Worm (Caenorhabditis elegans) whole organism, L1 larva: Measurements from ENCODE around the gene Y39A1A.21.
A peak's percentile ranks its signal among the peaks of the same experiment; 100 is the strongest.

ENCODE experiments used
- C04F5.9 ChIP-seq: sonication (generic microtip); optimal IDR thresholded peaks from 2 replicates; lab custom pipeline; 2016; ENCODE audit warnings: missing genetic modification characterization, missing compliant biosample characterization
- C16A3.4 ChIP-seq: fragments of 150-350 bp; optimal IDR thresholded peaks from 2 replicates; lab custom pipeline; 2014; ENCODE audit warnings: missing biosample characterization, missing genetic modification characterization
- C34B4.2 ChIP-seq: sonication (generic microtip); optimal IDR thresholded peaks from 2 replicates; lab custom pipeline; 2017; ENCODE audit warnings: mild to moderate bottlenecking, missing genetic modification characterization, missing compliant biosample characterization
- aha-1 ChIP-seq: fragments of 150-350 bp; optimal IDR thresholded peaks from 2 replicates; lab custom pipeline; 2014; ENCODE audit warnings: missing biosample characterization, missing genetic modification characterization
- alr-1 ChIP-seq: fragments of 200-800 bp; sonication (Bioruptor generic); optimal IDR thresholded peaks from 2 replicates; lab custom pipeline; 2018; ENCODE audit warnings: borderline replicate concordance, mild to moderate bottlenecking, missing genetic modification characterization, missing compliant biosample characterization
- ama-1 ChIP-seq: fragments of 150-350 bp; optimal IDR thresholded peaks from 2 replicates; lab custom pipeline; 2014
- blmp-1 ChIP-seq: fragments of 150-350 bp; optimal IDR thresholded peaks from 2 replicates; lab custom pipeline; 2014; ENCODE audit warnings: missing biosample characterization, missing genetic modification characterization
- ceh-63 ChIP-seq: fragments of 200-800 bp; sonication (Bioruptor generic); optimal IDR thresholded peaks from 2 replicates; lab custom pipeline; 2018; ENCODE audit warnings: mild to moderate bottlenecking, missing genetic modification characterization, missing compliant biosample characterization
- ceh-8 ChIP-seq: fragments of 200-800 bp; sonication (Bioruptor generic); optimal IDR thresholded peaks from 2 replicates; lab custom pipeline; 2018; ENCODE audit warnings: mild to moderate bottlenecking, missing genetic modification characterization, moderate library complexity, missing compliant biosample characterization
- ceh-82 ChIP-seq, 3 experiments: fragments of 150-350 bp in 1 of 3; sonication (generic microtip) in 2 of 3; optimal IDR thresholded peaks; 2 replicates each; lab custom pipeline; 2014 to 2017; ENCODE audit warnings: missing biosample characterization in 3 of 3, missing genetic modification characterization in 3 of 3
- ceh-90 ChIP-seq: sonication (generic microtip); optimal IDR thresholded peaks from 2 replicates; lab custom pipeline; 2016; ENCODE audit warnings: missing genetic modification characterization, missing compliant biosample characterization
- ces-1 ChIP-seq: fragments of 150-350 bp; optimal IDR thresholded peaks from 2 replicates; lab custom pipeline; 2014; ENCODE audit warnings: missing biosample characterization, missing genetic modification reagents, missing genetic modification characterization
- dpl-1 ChIP-seq, 3 experiments: fragments of 150-350 bp in 2 of 3; sonication (generic microtip) in 1 of 3; optimal IDR thresholded peaks; 2 replicates each; lab custom pipeline; 2014 to 2017; ENCODE audit warnings: missing biosample characterization in 3 of 3, missing genetic modification characterization in 3 of 3, missing genetic modification reagents in 3 of 3
- dsc-1 ChIP-seq: sonication (generic microtip); optimal IDR thresholded peaks from 2 replicates; lab custom pipeline; 2016; ENCODE audit warnings: mild to moderate bottlenecking, missing genetic modification characterization, missing compliant biosample characterization
- efl-3 ChIP-seq: fragments of 200-800 bp; sonication (Bioruptor generic); optimal IDR thresholded peaks from 2 replicates; lab custom pipeline; 2018; ENCODE audit warnings: mild to moderate bottlenecking, missing genetic modification characterization, missing compliant biosample characterization
- egl-27 ChIP-seq, 2 experiments: fragments of 150-350 bp in 1 of 2; sonication (generic microtip); optimal IDR thresholded peaks; 3 replicates each; lab custom pipeline; 2017 to 2018; ENCODE audit warnings: missing biosample characterization in 2 of 2, missing genetic modification characterization in 2 of 2, missing genetic modification reagents in 2 of 2
- elt-2 ChIP-seq: sonication (generic microtip); optimal IDR thresholded peaks from 2 replicates; lab custom pipeline; 2016; ENCODE audit warnings: missing genetic modification characterization, mild to moderate bottlenecking, inconsistent platforms, missing compliant biosample characterization, missing genetic modification reagents
- fkh-4 ChIP-seq: sonication (generic microtip); optimal IDR thresholded peaks from 2 replicates; lab custom pipeline; 2016; ENCODE audit warnings: missing compliant biosample characterization, missing genetic modification characterization, borderline replicate concordance
- hlh-17 ChIP-seq: fragments of 200-800 bp; sonication (Bioruptor generic); optimal IDR thresholded peaks from 2 replicates; lab custom pipeline; 2018; ENCODE audit warnings: missing genetic modification characterization, mild to moderate bottlenecking, missing compliant biosample characterization, moderate library complexity, borderline replicate concordance
- hpl-2 ChIP-seq: fragments of 150-350 bp; optimal IDR thresholded peaks from 2 replicates; lab custom pipeline; 2014; ENCODE audit warnings: missing biosample characterization, missing genetic modification reagents, missing genetic modification characterization
- irx-1 ChIP-seq: sonication (generic microtip); optimal IDR thresholded peaks from 2 replicates; lab custom pipeline; 2016; ENCODE audit warnings: missing genetic modification characterization, missing compliant biosample characterization
- isw-1 ChIP-seq: fragments of 200-800 bp; sonication (Bioruptor generic); IDR thresholded peaks from 2 replicates; pipeline ENCODE4 v1.3.6; 2022; ENCODE audit warnings: missing genetic modification characterization, missing compliant biosample characterization
- lin-13 ChIP-seq: fragments of 150-350 bp; optimal IDR thresholded peaks from 2 replicates; lab custom pipeline; 2014; ENCODE audit warnings: missing biosample characterization, missing genetic modification reagents, missing genetic modification characterization
- lin-15B ChIP-seq: fragments of 150-350 bp; sonication (generic microtip); optimal IDR thresholded peaks from 3 replicates; lab custom pipeline; 2014; ENCODE audit warnings: missing biosample characterization, missing genetic modification characterization
- lin-35 ChIP-seq, 2 experiments: fragments of 150-350 bp; optimal IDR thresholded peaks; 2 replicates each; lab custom pipeline; 2014; ENCODE audit warnings: missing biosample characterization in 2 of 2, missing genetic modification characterization in 2 of 2, missing genetic modification reagents in 2 of 2
- lin-39 ChIP-seq: fragments of 150-350 bp; optimal IDR thresholded peaks from 2 replicates; lab custom pipeline; 2014; ENCODE audit warnings: missing biosample characterization, missing genetic modification reagents, missing genetic modification characterization
- mab-9 ChIP-seq: fragments of 200-800 bp; sonication (Bioruptor generic); IDR thresholded peaks from 2 replicates; pipeline ENCODE4 v1.3.6; 2022; ENCODE audit warnings: missing genetic modification reagents, missing genetic modification characterization, missing compliant biosample characterization
- mef-2 ChIP-seq: fragments of 150-350 bp; optimal IDR thresholded peaks from 2 replicates; lab custom pipeline; 2014; ENCODE audit warnings: missing biosample characterization, missing genetic modification characterization
- nhr-12 ChIP-seq: sonication (generic microtip); optimal IDR thresholded peaks from 2 replicates; lab custom pipeline; 2017; ENCODE audit warnings: missing biosample characterization, missing genetic modification characterization
- nhr-19 ChIP-seq: fragments of 200-800 bp; sonication (Bioruptor generic); conservative IDR thresholded peaks from 2 replicates; pipeline ENCODE4 v1.3.6; 2022; ENCODE audit warnings: missing genetic modification characterization, missing compliant biosample characterization
- nhr-20 ChIP-seq: sonication (generic microtip); optimal IDR thresholded peaks from 2 replicates; lab custom pipeline; 2016; ENCODE audit warnings: mild to moderate bottlenecking, missing genetic modification characterization, missing compliant biosample characterization
- nhr-237 ChIP-seq: fragments of 150-350 bp; optimal IDR thresholded peaks from 2 replicates; lab custom pipeline; 2014; ENCODE audit warnings: missing biosample characterization, missing genetic modification characterization
- nhr-47 ChIP-seq: sonication (generic microtip); optimal IDR thresholded peaks from 2 replicates; lab custom pipeline; 2016; ENCODE audit warnings: mild to moderate bottlenecking, missing genetic modification characterization, moderate library complexity, missing compliant biosample characterization
- nhr-71 ChIP-seq: sonication (generic microtip); optimal IDR thresholded peaks from 2 replicates; lab custom pipeline; 2016; ENCODE audit warnings: mild to moderate bottlenecking, missing genetic modification characterization, moderate library complexity, missing compliant biosample characterization
- nhr-84 ChIP-seq: sonication (generic microtip); optimal IDR thresholded peaks from 2 replicates; lab custom pipeline; 2017; ENCODE audit warnings: missing biosample characterization, missing genetic modification characterization
- nhr-90 ChIP-seq: sonication (generic microtip); optimal IDR thresholded peaks from 2 replicates; lab custom pipeline; 2016; ENCODE audit warnings: mild to moderate bottlenecking, missing genetic modification characterization, missing compliant biosample characterization; ENCODE audit not compliant: poor library complexity
- pag-3 ChIP-seq: sonication (generic microtip); optimal IDR thresholded peaks from 2 replicates; lab custom pipeline; 2017; ENCODE audit warnings: missing genetic modification characterization, mild to moderate bottlenecking, missing compliant biosample characterization, antibody characterized with exemption, borderline replicate concordance; ENCODE audit not compliant: insufficient read depth
- pax-3 ChIP-seq: fragments of 200-800 bp; sonication (Bioruptor generic); optimal IDR thresholded peaks from 2 replicates; lab custom pipeline; 2018; ENCODE audit warnings: mild to moderate bottlenecking, missing genetic modification characterization, moderate library complexity, missing compliant biosample characterization
- skn-1 ChIP-seq: fragments of 150-350 bp; optimal IDR thresholded peaks from 2 replicates; lab custom pipeline; 2014; ENCODE audit warnings: missing biosample characterization, missing genetic modification characterization
- snpc-4 ChIP-seq: fragments of 150-350 bp; optimal IDR thresholded peaks from 2 replicates; lab custom pipeline; 2014; ENCODE audit warnings: missing biosample characterization, missing genetic modification characterization
- snu-23 ChIP-seq: sonication (generic microtip); optimal IDR thresholded peaks from 2 replicates; lab custom pipeline; 2016; ENCODE audit warnings: missing genetic modification characterization, missing compliant biosample characterization
- sox-4 ChIP-seq: sonication (generic microtip); optimal IDR thresholded peaks from 2 replicates; lab custom pipeline; 2016; ENCODE audit warnings: missing genetic modification characterization, missing compliant biosample characterization
- sptf-1 ChIP-seq: fragments of 150-350 bp; optimal IDR thresholded peaks from 2 replicates; lab custom pipeline; 2014; ENCODE audit warnings: missing biosample characterization, missing genetic modification characterization
- sup-37 ChIP-seq: fragments of 200-800 bp; sonication (Bioruptor generic); optimal IDR thresholded peaks from 2 replicates; lab custom pipeline; 2018; ENCODE audit warnings: mild to moderate bottlenecking, missing genetic modification characterization, missing compliant biosample characterization
- swsn-7 ChIP-seq: sonication (generic microtip); optimal IDR thresholded peaks from 2 replicates; lab custom pipeline; 2016; ENCODE audit warnings: missing genetic modification characterization, missing compliant biosample characterization
- tbx-2 ChIP-seq: sonication (generic microtip); optimal IDR thresholded peaks from 2 replicates; lab custom pipeline; 2016; ENCODE audit warnings: missing genetic modification characterization, missing compliant biosample characterization
- tlp-1 ChIP-seq: fragments of 150-350 bp; optimal IDR thresholded peaks from 2 replicates; lab custom pipeline; 2014; ENCODE audit warnings: missing biosample characterization, missing genetic modification characterization
- unc-86 ChIP-seq: sonication (generic microtip); optimal IDR thresholded peaks from 2 replicates; lab custom pipeline; 2016; ENCODE audit warnings: missing genetic modification characterization, missing compliant biosample characterization
- unc-98 ChIP-seq: fragments of 200-800 bp; sonication (Bioruptor generic); IDR thresholded peaks from 2 replicates; pipeline ENCODE4 v1.3.6; 2022; ENCODE audit warnings: missing genetic modification characterization, missing compliant biosample characterization
- vab-15 ChIP-seq: sonication (generic microtip); optimal IDR thresholded peaks from 2 replicates; lab custom pipeline; 2017; ENCODE audit warnings: missing genotype, mild to moderate bottlenecking, missing genetic modification characterization, missing compliant biosample characterization
- zag-1 ChIP-seq: fragments of 150-350 bp; optimal IDR thresholded peaks from 2 replicates; lab custom pipeline; 2014; ENCODE audit warnings: missing biosample characterization, missing genetic modification characterization
- ztf-11 ChIP-seq, 2 experiments: sonication (generic microtip); optimal IDR thresholded peaks; 2 replicates each; lab custom pipeline; 2016 to 2017; ENCODE audit warnings: missing genetic modification characterization in 2 of 2, missing biosample characterization in 1 of 2, missing compliant biosample characterization in 1 of 2
- ztf-4 ChIP-seq: fragments of 150-350 bp; optimal IDR thresholded peaks from 2 replicates; lab custom pipeline; 2014; ENCODE audit warnings: missing biosample characterization, missing genetic modification characterization

The Y39A1A.21 gene

ce11 chrIII:10651634-10652033 lies 55.2 kb downstream of the Y39A1A.21 start (continued):
- no peak for TF ChIP-seq skn-1 (tag; lab: Kevin White, UChicago)
- TF ChIP-seq C34B4.2 = no peak
- TF ChIP-seq sox-4 (tag; lab: Kevin White, UChicago) = no peak
- TF ChIP-seq C04F5.9 (tag; lab: Kevin White, UChicago) = no peak
- TF ChIP-seq fkh-4 (tag; lab: Kevin White, UChicago) = peak; percentile 33
- TF ChIP-seq isw-1 (GFP tag; lab: Robert Waterston, UW) = no peak
- no peak for TF ChIP-seq hlh-17 (GFP tag; lab: Kevin White, UChicago)
- no peak for TF ChIP-seq alr-1 (tag; lab: Kevin White, UChicago)
- no peak for TF ChIP-seq nhr-237
- no peak for TF ChIP-seq tlp-1 (tag; lab: Kevin White, UChicago)
- TF ChIP-seq ceh-63 = no peak
- TF ChIP-seq egl-27 (tag; optimal IDR thresholded peaks at IDR 0.05; lab: Kevin White, UChicago) = no peak
- TF ChIP-seq aha-1 (tag; lab: Kevin White, UChicago) = no peak
- no peak for TF ChIP-seq irx-1 (tag; lab: Kevin White, UChicago)
- peak; percentile 23 for TF ChIP-seq nhr-90 (tag; lab: Kevin White, UChicago)
- TF ChIP-seq sup-37 (GFP tag; lab: Kevin White, UChicago) = no peak
- TF ChIP-seq ces-1 = no peak
- peak; percentile 15 to 67 (median 40) for TF ChIP-seq ceh-82 (tag; optimal IDR thresholded peaks at IDR 0.05; lab: Kevin White, UChicago)
- peak; percentile 53 for TF ChIP-seq swsn-7 (tag; lab: Kevin White, UChicago)
- TF ChIP-seq nhr-47 (tag; lab: Kevin White, UChicago) = peak; percentile 66
- no peak for TF ChIP-seq vab-15 (tag; lab: Kevin White, UChicago)
- TF ChIP-seq efl-3 = no peak
- peak; percentile 81 for TF ChIP-seq dsc-1
- no peak for TF ChIP-seq lin-39 (tag; lab: Kevin White, UChicago)
- no peak for TF ChIP-seq lin-13 (GFP tag; lab: Kevin White, UChicago)
- TF ChIP-seq snu-23 (GFP tag; lab: Kevin White, UChicago) = peak; percentile 64
- peak; percentile 45 to 57 for TF ChIP-seq lin-35 (GFP tag; optimal IDR thresholded peaks at IDR 0.05; lab: Kevin White, UChicago)
- TF ChIP-seq ztf-11 (tag; optimal IDR thresholded peaks at IDR 0.05; lab: Kevin White, UChicago) = peak in 1 of 2 experiments; percentile 73
- TF ChIP-seq nhr-84 (tag; lab: Kevin White, UChicago) = no peak
- no peak for TF ChIP-seq ceh-90 (tag; lab: Kevin White, UChicago)
- TF ChIP-seq ceh-8 = no peak
- TF ChIP-seq pag-3 (tag; lab: Kevin White, UChicago) = no peak
- TF ChIP-seq tbx-2 (tag; lab: Kevin White, UChicago) = peak; percentile 65
- no peak for TF ChIP-seq zag-1
- no peak for TF ChIP-seq elt-2 (tag; lab: Kevin White, UChicago)
- no peak for TF ChIP-seq lin-15B
- peak; percentile 66 for TF ChIP-seq unc-86 (tag; lab: Kevin White, UChicago)
- no peak for TF ChIP-seq ztf-4 (tag; lab: Kevin White, UChicago)
- no peak for TF ChIP-seq mab-9
- TF ChIP-seq pax-3 (tag; lab: Kevin White, UChicago) = no peak
- no peak for TF ChIP-seq ama-1 (lab: Kevin White, UChicago)
- TF ChIP-seq mef-2 = no peak
- no peak for TF ChIP-seq blmp-1 (tag; lab: Kevin White, UChicago)
- TF ChIP-seq nhr-20 (tag; lab: Kevin White, UChicago) = peak; percentile 25
- TF ChIP-seq dpl-1 (GFP tag; optimal IDR thresholded peaks at IDR 0.05; lab: Kevin White, UChicago) = peak; percentile 31 to 35 (median 31)
- TF ChIP-seq hpl-2 (GFP tag; lab: Kevin White, UChicago) = no peak
- no peak for TF ChIP-seq sptf-1
- TF ChIP-seq C16A3.4 = peak; percentile 10
- TF ChIP-seq nhr-12 = no peak
- no peak for TF ChIP-seq snpc-4 (tag; lab: Kevin White, UChicago)
- no peak for TF ChIP-seq unc-98 (GFP tag; lab: Robert Waterston, UW)
- no peak for TF ChIP-seq nhr-19 (GFP tag; lab: Robert Waterston, UW)
- peak; percentile 58 for TF ChIP-seq nhr-71
